Fruit fly (Drosophila melanogaster): ENCODE measurements around the gene Dpck.

DNA sequence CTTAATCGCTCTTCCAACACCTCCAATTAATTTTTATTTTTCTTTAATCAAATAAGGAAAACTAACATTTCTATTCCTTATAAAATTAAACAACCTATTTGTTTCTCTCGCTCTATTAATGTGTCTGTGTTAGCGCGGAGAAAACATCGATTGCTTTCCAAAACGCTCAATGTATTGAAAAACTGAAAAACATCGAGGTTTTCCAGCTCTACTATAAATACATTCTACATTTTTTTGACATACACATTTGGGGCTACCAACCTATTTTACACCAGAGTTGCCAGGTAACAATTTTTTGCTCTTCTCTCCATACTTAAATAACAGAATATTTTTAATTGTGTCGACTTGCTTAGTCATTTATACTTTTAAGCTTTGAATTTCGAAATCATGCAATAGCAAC, 9.9 kb downstream of the Dpck start:
- TF ChIP-seq EcR (GFP tag; optimal IDR thresholded peaks at IDR 0.05) (no peak), CG9948 (tag; optimal IDR thresholded peaks at IDR 0.05) (no peak), CG10348 (GFP tag; IDR thresholded peaks at IDR 0.05) (no peak), Pif1A (GFP tag; optimal IDR thresholded peaks at IDR 0.05) (no peak), CG8301 (tag; optimal IDR thresholded peaks at IDR 0.05) (no peak)
